Worm (Caenorhabditis elegans) whole organism, young adult: ENCODE results near the gene ZK1055.2.
A peak's percentile ranks its signal among the peaks of the same experiment; 100 is the strongest.

ENCODE experiments used
- B0019.2 ChIP-seq: fragments of 200-800 bp; sonication (Bioruptor generic); conservative IDR thresholded peaks from 2 replicates; pipeline ENCODE4 v1.3.6; 2022; ENCODE audit warnings: missing genetic modification reagents, missing genetic modification characterization, missing compliant biosample characterization
- B0035.1 ChIP-seq: sonication (generic microtip); optimal IDR thresholded peaks from 2 replicates; lab custom pipeline; 2016; ENCODE audit warnings: missing genetic modification characterization, mild to moderate bottlenecking, missing compliant biosample characterization, missing genotype, missing genetic modification reagents
- B0336.3 ChIP-seq: fragments of 200-800 bp; sonication (Bioruptor generic); IDR thresholded peaks from 2 replicates; pipeline ENCODE4 v1.3.6; 2022; ENCODE audit warnings: missing genetic modification characterization, missing compliant biosample characterization
- F22D6.2 ChIP-seq: sonication (generic microtip); optimal IDR thresholded peaks from 2 replicates; lab custom pipeline; 2016; ENCODE audit warnings: mild to moderate bottlenecking, missing genetic modification characterization, missing compliant biosample characterization
- F39B2.1 ChIP-seq: fragments of 200-800 bp; sonication (Bioruptor generic); IDR thresholded peaks from 2 replicates; pipeline ENCODE4 v1.3.6; 2022; ENCODE audit warnings: missing genetic modification reagents, missing genetic modification characterization, missing compliant biosample characterization
- F57A8.1 ChIP-seq: fragments of 200-800 bp; sonication (Bioruptor generic); optimal IDR thresholded peaks from 2 replicates; lab custom pipeline; 2018; ENCODE audit warnings: mild to moderate bottlenecking, missing genetic modification characterization, moderate library complexity, missing compliant biosample characterization
- K12H6.12 ChIP-seq: fragments of 200-800 bp; sonication (Bioruptor generic); optimal IDR thresholded peaks from 2 replicates; lab custom pipeline; 2018; ENCODE audit warnings: mild to moderate bottlenecking, missing genetic modification characterization, missing compliant biosample characterization
- T26A5.8 ChIP-seq: sonication (generic microtip); optimal IDR thresholded peaks from 2 replicates; lab custom pipeline; 2016; ENCODE audit warnings: missing genetic modification characterization, missing compliant biosample characterization
- Y56A3A.18 ChIP-seq: fragments of 200-800 bp; sonication (Bioruptor generic); IDR thresholded peaks from 2 replicates; pipeline ENCODE4 v1.3.6; 2022; ENCODE audit warnings: missing genetic modification reagents, missing genetic modification characterization, missing compliant biosample characterization
- Y67H2A.10 ChIP-seq: fragments of 200-800 bp; sonication (Bioruptor generic); conservative IDR thresholded peaks from 2 replicates; pipeline ENCODE4 v1.3.6; 2022; ENCODE audit warnings: missing genetic modification reagents, missing genetic modification characterization, missing compliant biosample characterization
- ama-1 ChIP-seq, 3 experiments: fragments of 150-350 bp in 1 of 3; sonication (generic microtip) in 2 of 3; optimal IDR thresholded peaks; 2 replicates each; lab custom pipeline; 2014 to 2018; ENCODE audit warnings: missing biosample characterization in 2 of 3, missing genetic modification characterization in 2 of 3, missing genetic modification reagents in 2 of 3
- attf-5 ChIP-seq: fragments of 200-800 bp; sonication (Bioruptor generic); optimal IDR thresholded peaks from 2 replicates; lab custom pipeline; 2018; ENCODE audit warnings: mild to moderate bottlenecking, missing genetic modification characterization, missing compliant biosample characterization
- attf-6 ChIP-seq: fragments of 200-800 bp; sonication (Bioruptor generic); IDR thresholded peaks from 2 replicates; pipeline ENCODE4 v1.3.6; 2022; ENCODE audit warnings: missing genetic modification reagents, missing genetic modification characterization, missing compliant biosample characterization
- cebp-1 ChIP-seq, 2 experiments: fragments of 200-800 bp in 1 of 2; sonication (Bioruptor generic) in 1 of 2; sonication (generic microtip) in 1 of 2; IDR thresholded peaks in 1 of 2; optimal IDR thresholded peaks in 1 of 2; 2 replicates each; pipeline versions ENCODE4 v1.3.6 to Lab custom; 2017 to 2022; ENCODE audit warnings: missing compliant biosample characterization in 2 of 2, missing genetic modification characterization in 2 of 2, mild to moderate bottlenecking in 1 of 2, missing genetic modification reagents in 1 of 2, moderate library complexity in 1 of 2
- cebp-2 ChIP-seq: fragments of 200-800 bp; sonication (Bioruptor generic); IDR thresholded peaks from 2 replicates; pipeline ENCODE4 v1.3.6; 2022; ENCODE audit warnings: missing genetic modification characterization, missing compliant biosample characterization
- ceh-100 ChIP-seq: fragments of 200-800 bp; sonication (Bioruptor generic); IDR thresholded peaks from 2 replicates; pipeline ENCODE4 v1.3.6; 2022; ENCODE audit warnings: missing genetic modification reagents, missing genetic modification characterization, missing compliant biosample characterization
- ceh-27 ChIP-seq: fragments of 200-800 bp; sonication (Bioruptor generic); optimal IDR thresholded peaks from 2 replicates; lab custom pipeline; 2018; ENCODE audit warnings: mild to moderate bottlenecking, missing genetic modification characterization, moderate library complexity, missing compliant biosample characterization
- die-1 ChIP-seq: sonication (generic microtip); optimal IDR thresholded peaks from 2 replicates; lab custom pipeline; 2016; ENCODE audit warnings: missing genotype, mild to moderate bottlenecking, missing genetic modification characterization, missing compliant biosample characterization
- egl-18 ChIP-seq: fragments of 200-800 bp; sonication (Bioruptor generic); IDR thresholded peaks from 2 replicates; pipeline ENCODE4 v1.3.6; 2022; ENCODE audit warnings: missing genetic modification reagents, missing genetic modification characterization, missing compliant biosample characterization
- egrh-3 ChIP-seq: fragments of 200-800 bp; sonication (Bioruptor generic); IDR thresholded peaks from 2 replicates; pipeline ENCODE4 v1.3.6; 2022; ENCODE audit warnings: missing genetic modification reagents, missing genetic modification characterization, missing compliant biosample characterization
- ets-4 ChIP-seq: fragments of 200-800 bp; sonication (Bioruptor generic); optimal IDR thresholded peaks from 2 replicates; lab custom pipeline; 2018; ENCODE audit warnings: mild to moderate bottlenecking, missing genetic modification characterization, missing compliant biosample characterization
- gei-17 ChIP-seq: fragments of 200-800 bp; sonication (Bioruptor generic); optimal IDR thresholded peaks from 2 replicates; lab custom pipeline; 2018; ENCODE audit warnings: mild to moderate bottlenecking, missing genetic modification characterization, missing compliant biosample characterization
- hmg-20 ChIP-seq: fragments of 200-800 bp; sonication (Bioruptor generic); IDR thresholded peaks from 2 replicates; pipeline ENCODE4 v1.3.6; 2022; ENCODE audit warnings: missing genetic modification reagents, missing genetic modification characterization, missing compliant biosample characterization
- hrde-1 ChIP-seq: sonication (generic microtip); optimal IDR thresholded peaks from 2 replicates; lab custom pipeline; 2016; ENCODE audit warnings: missing genetic modification characterization, mild to moderate bottlenecking, missing compliant biosample characterization, moderate library complexity, missing genotype, missing genetic modification reagents, borderline replicate concordance
- lin-26 ChIP-seq: fragments of 200-800 bp; sonication (Bioruptor generic); IDR thresholded peaks from 2 replicates; pipeline ENCODE4 v1.3.6; 2022; ENCODE audit warnings: missing genetic modification reagents, missing genetic modification characterization, missing compliant biosample characterization
- lin-40 ChIP-seq: sonication (generic microtip); optimal IDR thresholded peaks from 2 replicates; lab custom pipeline; 2016; ENCODE audit warnings: missing genetic modification characterization, mild to moderate bottlenecking, missing compliant biosample characterization, missing genotype, missing genetic modification reagents
- lin-54 ChIP-seq: fragments of 200-800 bp; sonication (Bioruptor generic); optimal IDR thresholded peaks from 2 replicates; lab custom pipeline; 2018; ENCODE audit warnings: mild to moderate bottlenecking, missing genetic modification characterization, missing compliant biosample characterization
- lsl-1 ChIP-seq: fragments of 200-800 bp; sonication (Bioruptor generic); optimal IDR thresholded peaks from 2 replicates; lab custom pipeline; 2018; ENCODE audit warnings: mild to moderate bottlenecking, missing genetic modification characterization, moderate library complexity, missing compliant biosample characterization
- lsy-27 ChIP-seq: sonication (generic microtip); optimal IDR thresholded peaks from 2 replicates; lab custom pipeline; 2017; ENCODE audit warnings: missing genetic modification characterization, mild to moderate bottlenecking, missing compliant biosample characterization, antibody characterized with exemption, missing genotype, borderline replicate concordance; ENCODE audit not compliant: insufficient read depth
- madf-6 ChIP-seq: fragments of 200-800 bp; sonication (Bioruptor generic); IDR thresholded peaks from 2 replicates; pipeline ENCODE4 v1.3.6; 2022; ENCODE audit warnings: missing genetic modification reagents, missing genetic modification characterization, missing compliant biosample characterization
- madf-8 ChIP-seq: fragments of 200-800 bp; sonication (Bioruptor generic); conservative IDR thresholded peaks from 2 replicates; pipeline ENCODE4 v1.3.6; 2022; ENCODE audit warnings: missing genetic modification reagents, missing genetic modification characterization, missing compliant biosample characterization
- mes-4 ChIP-seq: sonication (generic microtip); optimal IDR thresholded peaks from 2 replicates; lab custom pipeline; 2016; ENCODE audit warnings: missing genotype, missing genetic modification characterization, missing compliant biosample characterization
- mxl-1 ChIP-seq: sonication (generic microtip); optimal IDR thresholded peaks from 2 replicates; lab custom pipeline; 2016; ENCODE audit warnings: missing genetic modification characterization, missing compliant biosample characterization
- nhr-90 ChIP-seq: sonication (generic microtip); optimal IDR thresholded peaks from 2 replicates; lab custom pipeline; 2016; ENCODE audit warnings: missing genotype, mild to moderate bottlenecking, missing genetic modification characterization, missing compliant biosample characterization
- rec-8 ChIP-seq, 2 experiments: sonication (generic microtip); optimal IDR thresholded peaks; 2 replicates each; lab custom pipeline; 2016; ENCODE audit warnings: mild to moderate bottlenecking in 2 of 2, missing genetic modification characterization in 2 of 2, missing genetic modification reagents in 2 of 2, missing genotype in 2 of 2, missing biosample characterization in 1 of 2, missing compliant biosample characterization in 1 of 2, moderate library complexity in 1 of 2
- sea-2 ChIP-seq: fragments of 200-800 bp; sonication (Bioruptor generic); IDR thresholded peaks from 2 replicates; pipeline ENCODE4 v1.3.6; 2022; ENCODE audit warnings: missing genetic modification characterization, missing compliant biosample characterization
- snpc-1.1 ChIP-seq: sonication (generic microtip); optimal IDR thresholded peaks from 2 replicates; lab custom pipeline; 2017; ENCODE audit warnings: missing genetic modification characterization, mild to moderate bottlenecking, missing compliant biosample characterization, antibody characterized with exemption, moderate library complexity, missing genotype, missing genetic modification reagents; ENCODE audit not compliant: insufficient read depth
- snpc-1.3 ChIP-seq: sonication (generic microtip); optimal IDR thresholded peaks from 2 replicates; lab custom pipeline; 2017; ENCODE audit warnings: missing genetic modification characterization, mild to moderate bottlenecking, missing compliant biosample characterization, antibody characterized with exemption, moderate library complexity, missing genotype, missing genetic modification reagents; ENCODE audit not compliant: insufficient read depth
- sptf-2 ChIP-seq: fragments of 200-800 bp; sonication (Bioruptor generic); optimal IDR thresholded peaks from 2 replicates; lab custom pipeline; 2018; ENCODE audit warnings: mild to moderate bottlenecking, missing genetic modification characterization, missing compliant biosample characterization
- tbp1 ChIP-seq: fragments of 200-800 bp; sonication (Bioruptor generic); optimal IDR thresholded peaks from 2 replicates; lab custom pipeline; 2018; ENCODE audit warnings: mild to moderate bottlenecking, missing genetic modification characterization, missing compliant biosample characterization
- tbx-9 ChIP-seq: sonication (generic microtip); optimal IDR thresholded peaks from 2 replicates; lab custom pipeline; 2016; ENCODE audit warnings: borderline replicate concordance, missing genetic modification characterization, inconsistent platforms, missing compliant biosample characterization
- zim-3 ChIP-seq: sonication (generic microtip); optimal IDR thresholded peaks from 2 replicates; lab custom pipeline; 2017; ENCODE audit warnings: mild to moderate bottlenecking, missing genetic modification characterization, moderate library complexity, missing compliant biosample characterization
- ztf-3 ChIP-seq: fragments of 200-800 bp; sonication (Bioruptor generic); optimal IDR thresholded peaks from 2 replicates; lab custom pipeline; 2018; ENCODE audit warnings: mild to moderate bottlenecking, missing genetic modification characterization, missing compliant biosample characterization

ZK1055.2 gene

DNA sequence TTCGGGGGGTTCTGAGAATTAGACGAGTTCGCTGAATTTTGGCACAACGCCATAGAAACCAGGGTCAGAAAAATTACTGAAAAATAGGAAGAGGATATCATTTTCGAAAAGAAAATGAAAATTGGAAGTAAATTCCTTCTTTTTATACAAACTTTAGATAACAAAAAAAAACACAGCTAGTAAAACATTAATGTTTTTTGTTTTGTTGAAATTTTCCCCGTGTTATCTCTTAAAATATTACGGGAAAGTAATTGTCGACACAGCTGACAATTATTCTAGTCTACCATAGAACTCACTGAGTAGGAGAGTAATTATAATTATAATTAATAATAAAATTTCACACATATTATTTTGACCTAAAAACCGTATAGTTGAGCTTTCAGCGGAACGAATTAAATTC lies 31.3 kb upstream of the ZK1055.2 start, which contains the start of gene spp-26:
Gene spp-26, minus strand, starts transcription at position 101 of the 400 bp plus-strand sequence.
- no peak for TF ChIP-seq zim-3 (tag; lab: Kevin White, UChicago)
- TF ChIP-seq sea-2 (GFP tag; lab: Robert Waterston, UW) = no peak
- no peak for TF ChIP-seq lsy-27 (tag; lab: Kevin White, UChicago)
- TF ChIP-seq hrde-1 = no peak
- no peak for TF ChIP-seq ztf-3 (GFP tag; lab: Kevin White, UChicago)
- no peak for TF ChIP-seq Y67H2A.10 (GFP tag; lab: Robert Waterston, UW)
- no peak for TF ChIP-seq egrh-3 (GFP tag; lab: Robert Waterston, UW)
- TF ChIP-seq gei-17 (GFP tag; lab: Kevin White, UChicago) = no peak
- no peak for TF ChIP-seq K12H6.12 (tag; lab: Kevin White, UChicago)

- TF ChIP-seq ama-1 (optimal IDR thresholded peaks at IDR 0.05; lab: Kevin White, UChicago) = no peak
- TF ChIP-seq ama-1 (GFP tag; optimal IDR thresholded peaks at IDR 0.05; lab: Kevin White, UChicago) = peak; percentile 56 to 87
- TF ChIP-seq B0035.1 = peak; percentile 31
- 0 out of 2 replicates have a peak, but pooled peaks have one; percentile 45 for TF ChIP-seq cebp-1 (GFP tag; IDR thresholded peaks at IDR 0.05; lab: Robert Waterston, UW)
- TF ChIP-seq cebp-1 (tag; optimal IDR thresholded peaks at IDR 0.05; lab: Kevin White, UChicago) = no peak
- peak; percentile 94 for TF ChIP-seq lin-26 (GFP tag; lab: Robert Waterston, UW)
- TF ChIP-seq B0019.2 = peak; percentile 25; the same call in 1 of the 2 replicates
- no peak for TF ChIP-seq tbx-9 (tag; lab: Kevin White, UChicago)
- peak; percentile 52 for TF ChIP-seq mxl-1 (tag; lab: Kevin White, UChicago)
- no peak for TF ChIP-seq lin-40 (tag; lab: Kevin White, UChicago)
- TF ChIP-seq egl-18 (GFP tag; lab: Robert Waterston, UW) = no peak
- TF ChIP-seq tbp1 (GFP tag; lab: Kevin White, UChicago) = peak; percentile 87
- TF ChIP-seq ceh-27 (GFP tag; lab: Kevin White, UChicago) = no peak
- peak; percentile 43 for TF ChIP-seq lsl-1 (GFP tag; lab: Kevin White, UChicago)
- TF ChIP-seq snpc-1.3 (tag; lab: Kevin White, UChicago) = peak; percentile 73
- TF ChIP-seq ceh-100 (GFP tag; lab: Robert Waterston, UW) = peak; percentile 49; the same call in 1 of the 2 replicates
- no peak for TF ChIP-seq B0336.3
- peak; percentile 31 for TF ChIP-seq snpc-1.1
- TF ChIP-seq F22D6.2 (tag; lab: Kevin White, UChicago) = no peak
- TF ChIP-seq ets-4 = peak; percentile 60
- no peak for TF ChIP-seq F39B2.1 (GFP tag; lab: Robert Waterston, UW)
- peak; percentile 45 for TF ChIP-seq zim-3 (tag; lab: Kevin White, UChicago)
- TF ChIP-seq madf-8 (GFP tag; lab: Robert Waterston, UW) = peak; percentile 45
- peak; percentile 66 for TF ChIP-seq F57A8.1 (GFP tag; lab: Kevin White, UChicago)
- no peak; the same call in 1 of the 2 replicates for TF ChIP-seq madf-6 (GFP tag; lab: Robert Waterston, UW)
- TF ChIP-seq die-1 (tag; lab: Kevin White, UChicago) = peak; percentile 89
- TF ChIP-seq rec-8 (tag; optimal IDR thresholded peaks at IDR 0.05; lab: Kevin White, UChicago) = peak; percentile 69 to 81
- TF ChIP-seq sptf-2 = peak; percentile 90
- peak; percentile 45 for TF ChIP-seq T26A5.8 (tag; lab: Kevin White, UChicago)
- TF ChIP-seq Y67H2A.10 (GFP tag; lab: Robert Waterston, UW) = 0 out of 2 replicates have a peak, but pooled peaks have one; percentile 19
- no peak for TF ChIP-seq attf-6 (GFP tag; lab: Robert Waterston, UW)
- peak; percentile 70 for TF ChIP-seq hrde-1
- TF ChIP-seq Y56A3A.18 (GFP tag; lab: Robert Waterston, UW) = 0 out of 2 replicates have a peak, but pooled peaks have one; percentile 24
- TF ChIP-seq hmg-20 (GFP tag; lab: Robert Waterston, UW) = no peak
- peak; percentile 39 for TF ChIP-seq mes-4 (tag; lab: Kevin White, UChicago)
- 0 out of 2 replicates have a peak, but pooled peaks have one; percentile 42 for TF ChIP-seq cebp-2 (GFP tag; lab: Robert Waterston, UW)
- no peak for TF ChIP-seq lin-54 (GFP tag; lab: Kevin White, UChicago)
- TF ChIP-seq attf-5 (GFP tag; lab: Kevin White, UChicago) = peak; percentile 76
- peak; percentile 89 for TF ChIP-seq nhr-90 (tag; lab: Kevin White, UChicago)
Measured at ce11 chrV:6559585-6559984, 30.8 kb upstream of the ZK1055.2 start.
